Worm (Caenorhabditis elegans) whole organism, young adult: ENCODE results near the gene C08B6.3.

Experiments
- F22D6.2 ChIP-seq: sonication (generic microtip); optimal IDR thresholded peaks from 2 replicates; lab custom pipeline; 2016; ENCODE audit warnings: mild to moderate bottlenecking, missing genetic modification characterization, missing compliant biosample characterization
- ama-1 ChIP-seq, 3 experiments: fragments of 150-350 bp in 1 of 3; sonication (generic microtip) in 2 of 3; optimal IDR thresholded peaks; 2 replicates each; lab custom pipeline; 2014 to 2018; ENCODE audit warnings: missing biosample characterization in 2 of 3, missing genetic modification characterization in 2 of 3, missing genetic modification reagents in 2 of 3
- lin-35 ChIP-seq, 3 experiments: fragments of 150-350 bp in 2 of 3; sonication (generic microtip) in 1 of 3; optimal IDR thresholded peaks; 2 replicates each; lab custom pipeline; 2014 to 2018; ENCODE audit warnings: missing biosample characterization in 3 of 3, missing genetic modification characterization in 3 of 3, missing genetic modification reagents in 3 of 3
- nfya-2 ChIP-seq: fragments of 200-800 bp; sonication (Bioruptor generic); IDR thresholded peaks from 2 replicates; pipeline ENCODE4 v1.3.6; 2022; ENCODE audit warnings: missing genetic modification reagents, missing genetic modification characterization, missing compliant biosample characterization

DNA sequence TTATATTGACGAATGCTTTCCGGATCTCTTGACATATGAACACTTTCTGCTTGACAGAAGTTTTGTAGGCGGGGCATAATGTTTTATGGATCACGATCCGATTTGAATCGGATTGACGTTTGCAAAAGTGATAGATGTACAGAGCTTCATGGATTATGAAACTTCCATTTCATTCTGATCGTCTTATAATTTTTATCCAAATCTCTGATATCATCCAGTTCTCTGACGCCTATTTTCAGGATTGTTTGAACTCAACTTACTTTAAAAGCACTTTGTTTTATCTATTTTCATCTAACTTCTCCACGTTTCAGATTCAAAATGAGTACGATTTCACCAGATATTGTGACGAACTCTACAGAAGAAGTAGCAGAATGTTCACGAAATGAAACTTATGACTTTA lies 45.3 kb downstream of the C08B6.3 start, which contains the start of gene npr-39:
- TF ChIP-seq F22D6.2 (tag; lab: Kevin White, UChicago) (no peak), nfya-2 (GFP tag; lab: Robert Waterston, UW) (no peak), lin-35 (GFP tag; optimal IDR thresholded peaks at IDR 0.05; lab: Kevin White, UChicago) (no peak), ama-1 (optimal IDR thresholded peaks at IDR 0.05; lab: Kevin White, UChicago) (no peak), ama-1 (GFP tag; optimal IDR thresholded peaks at IDR 0.05; lab: Kevin White, UChicago) (no peak)
